Fruit fly (Drosophila melanogaster) whole organism, prepupa: ENCODE measurements around the gene olf413.

ENCODE experiments used
- Blimp-1 ChIP-seq: fragments of 200-800 bp; sonication (Bioruptor generic); optimal IDR thresholded peaks from 3 replicates; lab custom pipeline; 2017; ENCODE audit warnings: missing biosample characterization, missing genetic modification characterization, mild to moderate bottlenecking, moderate library complexity, missing genetic modification reagents
- CG10669 ChIP-seq: fragments of 200-800 bp; sonication (Bioruptor generic); optimal IDR thresholded peaks from 3 replicates; lab custom pipeline; 2018; ENCODE audit warnings: missing biosample characterization, mild to moderate bottlenecking, missing genetic modification characterization, moderate library complexity
- CG3032 ChIP-seq: fragments of 200-800 bp; optimal IDR thresholded peaks from 2 replicates; lab custom pipeline; 2019; ENCODE audit warnings: missing biosample characterization, mild to moderate bottlenecking, missing genetic modification characterization, moderate library complexity
- CG32006 ChIP-seq: fragments of 200-800 bp; sonication (Bioruptor generic); optimal IDR thresholded peaks from 3 replicates; lab custom pipeline; 2017; ENCODE audit warnings: missing biosample characterization, mild to moderate bottlenecking, missing genetic modification characterization
- CG6792 ChIP-seq: fragments of 200-800 bp; sonication (Bioruptor generic); optimal IDR thresholded peaks from 3 replicates; lab custom pipeline; 2016; ENCODE audit warnings: missing biosample characterization, missing genetic modification characterization
- CG6854 ChIP-seq: fragments of 200-800 bp; sonication (Bioruptor generic); optimal IDR thresholded peaks from 2 replicates; lab custom pipeline; 2017; ENCODE audit warnings: missing biosample characterization, mild to moderate bottlenecking, missing genetic modification characterization
- Eip78C ChIP-seq: fragments of 200-800 bp; sonication (Bioruptor generic); peaks from one replicate; lab custom pipeline; 2016; ENCODE audit warnings: missing biosample characterization, missing genetic modification characterization
- Gug ChIP-seq: fragments of 200-800 bp; sonication (Bioruptor generic); IDR thresholded peaks from 2 replicates; pipeline ENCODE4 v1.3.6; 2022; ENCODE audit warnings: missing biosample characterization, missing genetic modification characterization
- OdsH ChIP-seq: fragments of 200-800 bp; sonication (Bioruptor generic); optimal IDR thresholded peaks from 3 replicates; lab custom pipeline; 2016; ENCODE audit warnings: missing biosample characterization, missing genetic modification characterization
- Sox102F ChIP-seq: fragments of 200-800 bp; sonication (Bioruptor generic); optimal IDR thresholded peaks from 2 replicates; lab custom pipeline; 2016; ENCODE audit warnings: missing biosample characterization, mild to moderate bottlenecking, missing genetic modification characterization
- Sox15 ChIP-seq: fragments of 200-800 bp; sonication (Bioruptor generic); optimal IDR thresholded peaks from 3 replicates; lab custom pipeline; 2016; ENCODE audit warnings: missing biosample characterization, missing genetic modification characterization
- dac ChIP-seq: fragments of 200-800 bp; sonication (Bioruptor generic); optimal IDR thresholded peaks from 2 replicates; lab custom pipeline; 2017; ENCODE audit warnings: missing biosample characterization, mild to moderate bottlenecking, missing genetic modification characterization

DNA sequence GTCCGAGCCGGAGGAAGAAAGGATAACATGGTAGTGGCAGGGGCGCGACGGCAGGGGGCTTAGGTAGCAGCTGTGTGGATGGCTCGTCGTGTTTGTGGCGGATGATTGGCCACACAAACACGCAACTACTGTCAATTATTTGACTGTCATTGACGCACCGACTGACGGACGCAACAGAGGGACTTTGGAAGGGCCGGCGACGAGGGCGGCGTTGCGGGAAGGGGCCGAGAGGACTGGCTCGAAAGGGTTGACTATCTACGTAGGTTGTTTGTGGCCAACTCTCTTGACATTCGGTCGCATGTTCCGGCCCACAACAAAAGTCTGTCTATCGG is 5.2 kb upstream of the olf413 start:
- TF ChIP-seq Sox102F (GFP tag; lab: Kevin White, UChicago) (no peak), Blimp-1 (GFP tag; lab: Kevin White, UChicago) (no peak), CG10669 (GFP tag; lab: Kevin White, UChicago) (no peak), CG6792 (no peak), OdsH (GFP tag; lab: Kevin White, UChicago) (no peak), dac (GFP tag; lab: Kevin White, UChicago) (no peak), CG32006 (GFP tag; lab: Kevin White, UChicago) (no peak), CG6854 (no peak), CG3032 (tag; lab: Kevin White, UChicago) (no peak), Gug (GFP tag; lab: Robert Waterston, UW) (no peak), Sox15 (GFP tag; lab: Kevin White, UChicago) (no peak), Eip78C (GFP tag; lab: Kevin White, UChicago) (no peak)
